Fruit fly (Drosophila melanogaster): ENCODE measurements around the gene prage.

prage gene

DNA sequence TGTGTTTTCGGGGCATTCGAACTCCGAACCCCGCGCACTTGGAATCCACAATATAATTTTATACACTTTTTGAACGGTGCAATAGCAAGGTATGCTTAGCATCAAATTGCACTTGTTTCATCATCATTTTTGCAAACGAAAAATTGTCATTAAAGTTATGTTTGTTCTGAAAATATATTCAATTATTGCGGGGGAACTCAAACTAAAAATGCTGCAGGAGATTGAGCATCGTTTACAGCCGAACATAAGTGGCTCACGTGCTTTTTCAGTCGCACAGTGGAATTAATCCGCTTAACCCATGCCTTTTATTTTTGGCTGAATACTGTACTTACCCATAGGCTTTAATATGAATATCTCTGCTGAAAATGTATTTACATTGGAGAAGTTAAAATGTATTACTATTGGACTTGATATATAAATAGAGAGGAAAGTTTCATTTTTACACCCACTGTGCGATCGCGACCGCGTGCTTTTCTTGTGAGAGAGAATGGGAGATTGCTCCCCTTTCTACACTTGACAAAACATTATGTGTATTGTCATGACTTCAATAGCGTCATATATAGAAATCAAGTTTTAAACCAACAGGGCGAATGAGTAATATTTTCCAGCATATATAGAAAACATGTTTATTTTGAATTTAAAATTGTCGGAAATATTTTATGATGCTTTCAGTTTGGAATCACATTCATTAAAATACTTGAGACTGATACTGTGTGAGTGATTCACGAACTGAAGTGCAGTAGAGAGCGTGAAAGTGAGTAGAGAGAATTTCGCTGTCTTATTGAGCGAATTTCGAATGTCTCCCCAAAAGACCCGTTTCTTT is 57.1 kb downstream of the prage start (continued):
- peak; percentile 85 for TF ChIP-seq exex (tag; optimal IDR thresholded peaks at IDR 0.05)
- TF ChIP-seq hth (optimal IDR thresholded peaks at IDR 0.05) = no peak
- peak in 1 of 3 experiments; percentile 78 for TF ChIP-seq Stat92E (GFP tag; optimal IDR thresholded peaks at IDR 0.05)
- peak; percentile 95 for TF ChIP-seq CG34376 (GFP tag; optimal IDR thresholded peaks at IDR 0.05)
- peak; percentile 82 for TF ChIP-seq E2f2 (GFP tag; IDR thresholded peaks at IDR 0.05)
- peak; percentile 94 for TF ChIP-seq CG18619 (GFP tag; optimal IDR thresholded peaks at IDR 0.05)
- TF ChIP-seq ranshi (GFP tag; IDR thresholded peaks at IDR 0.05) = peak; percentile 98
- peak; percentile 92 to 97 for TF ChIP-seq Hr51 (GFP tag; optimal IDR thresholded peaks at IDR 0.05)
- peak; percentile 85 for TF ChIP-seq CG18764 (GFP tag; optimal IDR thresholded peaks at IDR 0.05)
- TF ChIP-seq CG10462 (GFP tag; optimal IDR thresholded peaks at IDR 0.05) = peak; percentile 82
- TF ChIP-seq gt (GFP tag; IDR thresholded peaks at IDR 0.05) = peak; percentile 89
- TF ChIP-seq ATbp (GFP tag; optimal IDR thresholded peaks at IDR 0.05) = peak; percentile 94
- TF ChIP-seq CG8765 (GFP tag; IDR thresholded peaks at IDR 0.05) = peak; percentile 87
- TF ChIP-seq CG32772 (GFP tag; IDR thresholded peaks at IDR 0.05) = peak; percentile 96
- TF ChIP-seq zf30C (GFP tag; optimal IDR thresholded peaks at IDR 0.05) = peak; percentile 88
- peak; percentile 88 for TF ChIP-seq ERR (GFP tag; optimal IDR thresholded peaks at IDR 0.05)
- peak; percentile 46 to 66 for TF ChIP-seq insv (GFP tag; optimal IDR thresholded peaks at IDR 0.05)
- TF ChIP-seq cad (GFP tag; optimal IDR thresholded peaks at IDR 0.05) = no peak
- TF ChIP-seq CG10565 (GFP tag; optimal IDR thresholded peaks at IDR 0.05) = peak; percentile 31
- peak; percentile 86 for TF ChIP-seq CG5245 (GFP tag; optimal IDR thresholded peaks at IDR 0.05)
- TF ChIP-seq CG15601 (tag; optimal IDR thresholded peaks at IDR 0.05) = peak; percentile 91
- peak; percentile 61 for TF ChIP-seq luna (GFP tag; optimal IDR thresholded peaks at IDR 0.05)
- TF ChIP-seq odd (GFP tag; optimal IDR thresholded peaks at IDR 0.05) = peak; percentile 92
- TF ChIP-seq CG18599 (GFP tag; optimal IDR thresholded peaks at IDR 0.05) = peak; percentile 96
- peak; percentile 98 for TF ChIP-seq oc (tag; optimal IDR thresholded peaks at IDR 0.05)
- TF ChIP-seq YL-1 (GFP tag; optimal IDR thresholded peaks at IDR 0.05) = peak; percentile 78
- TF ChIP-seq pfk (GFP tag; optimal IDR thresholded peaks at IDR 0.05) = peak; percentile 37
- peak; percentile 94 for TF ChIP-seq HHEX (GFP tag; optimal IDR thresholded peaks at IDR 0.05)
- TF ChIP-seq CG4360 (GFP tag; IDR thresholded peaks at IDR 0.05) = peak; percentile 77
- TF ChIP-seq jumu (GFP tag; optimal IDR thresholded peaks at IDR 0.05) = peak; percentile 93
- peak; percentile 94 for TF ChIP-seq bab2 (GFP tag; optimal IDR thresholded peaks at IDR 0.05)
- peak; percentile 76 for TF ChIP-seq CG10321 (GFP tag; IDR thresholded peaks at IDR 0.05)
- TF ChIP-seq CG16813 (GFP tag; IDR thresholded peaks at IDR 0.05; ENCODE audit: partially characterized antibody) = no peak
- TF ChIP-seq Gug (GFP tag; IDR thresholded peaks at IDR 0.05) = peak; percentile 94
- TF ChIP-seq gcm (GFP tag; optimal IDR thresholded peaks at IDR 0.05) = peak; percentile 94
- peak; percentile 91 for TF ChIP-seq aop (GFP tag; IDR thresholded peaks at IDR 0.05)
- peak; percentile 93 for TF ChIP-seq Atf-2 (GFP tag; optimal IDR thresholded peaks at IDR 0.05)
- no peak for TF ChIP-seq CG7963 (GFP tag; IDR thresholded peaks at IDR 0.05; ENCODE audit: partially characterized antibody)
- TF ChIP-seq eyg (GFP tag; optimal IDR thresholded peaks at IDR 0.05) = peak; percentile 93
- peak; percentile 97 for TF ChIP-seq gem (tag; optimal IDR thresholded peaks at IDR 0.05)
- TF ChIP-seq trem (tag; optimal IDR thresholded peaks at IDR 0.05) = peak; percentile 89
- TF ChIP-seq Jarid2 (GFP tag; optimal IDR thresholded peaks at IDR 0.05) = peak; percentile 74
- TF ChIP-seq pnt (GFP tag; optimal IDR thresholded peaks at IDR 0.05) = peak; percentile 92
- peak; percentile 93 for TF ChIP-seq Optix (GFP tag; IDR thresholded peaks at IDR 0.05)
- peak; percentile 40; the same call in 1 of the 2 replicates for TF ChIP-seq Dref (GFP tag; IDR thresholded peaks at IDR 0.05)
- TF ChIP-seq fu2 (GFP tag; optimal IDR thresholded peaks at IDR 0.05) = peak; percentile 93
- TF ChIP-seq HLH4C (GFP tag; IDR thresholded peaks at IDR 0.05; ENCODE audit: partially characterized antibody) = peak; percentile 21; the same call in 1 of the 3 replicates
- peak; percentile 94 for TF ChIP-seq Oaz (GFP tag; IDR thresholded peaks at IDR 0.05)
- TF ChIP-seq twi (tag; optimal IDR thresholded peaks at IDR 0.05) = peak; percentile 85

Data from whole organism, embryonic.